Fruit fly (Drosophila melanogaster): ENCODE data around the gene Ssl1.
A peak's percentile ranks its signal among the peaks of the same experiment; 100 is the strongest.

Gene Ssl1

DNA sequence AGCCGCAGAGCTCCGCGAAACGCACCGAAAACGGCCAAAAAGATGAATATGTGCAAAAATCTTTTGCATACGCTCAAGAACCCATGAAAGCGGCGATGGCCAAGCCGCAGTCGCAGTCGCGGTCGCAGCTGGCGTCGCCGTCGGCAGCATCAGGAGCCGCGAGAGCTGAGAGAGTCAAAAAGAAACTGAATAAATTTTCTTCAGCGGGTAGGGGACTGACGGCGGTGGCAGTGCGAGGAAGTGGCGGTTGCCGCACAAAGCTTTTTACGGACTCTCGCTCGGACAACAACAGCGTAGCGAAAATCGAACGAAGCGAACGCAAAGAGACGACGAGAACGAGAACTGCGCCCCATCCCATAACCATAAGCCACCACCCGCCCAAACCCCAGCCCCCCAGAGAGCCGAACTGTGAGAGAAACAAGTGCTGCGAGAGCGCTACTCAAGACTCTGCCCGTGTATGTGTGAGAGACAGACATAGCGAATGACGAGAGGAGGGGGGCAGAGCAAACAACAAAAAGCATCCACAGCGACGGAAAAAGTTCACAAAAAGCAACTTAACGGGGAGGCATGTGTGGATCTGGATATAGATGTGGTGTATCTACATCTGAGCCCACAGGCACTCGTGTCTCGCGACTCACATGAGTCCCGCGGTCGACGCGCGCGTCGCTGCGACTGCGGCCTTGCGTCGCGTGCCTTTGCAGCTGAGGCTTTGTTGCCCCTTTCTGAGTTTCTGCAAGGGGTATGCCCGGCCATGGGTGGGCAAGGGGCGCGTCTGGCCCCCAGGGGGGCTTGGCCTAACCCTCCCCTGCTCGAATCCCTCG lies 43.5 kb upstream of the Ssl1 start, which contains the start of gene jim (continued):
- no peak for TF ChIP-seq CG3995 (GFP tag; optimal IDR thresholded peaks at IDR 0.05)
- no peak for TF ChIP-seq CG30403 (GFP tag; optimal IDR thresholded peaks at IDR 0.05)
- TF ChIP-seq dmrt99B (tag; optimal IDR thresholded peaks at IDR 0.05) = no peak
- TF ChIP-seq CG32767 (GFP tag; IDR thresholded peaks at IDR 0.05) = peak; percentile 59; the same call in 1 of the 2 replicates
- peak; percentile 13 for TF ChIP-seq CG34376 (GFP tag; optimal IDR thresholded peaks at IDR 0.05)
- no peak for TF ChIP-seq CG10321 (GFP tag; IDR thresholded peaks at IDR 0.05)
- peak; percentile 52; the same call in 1 of the 3 replicates for TF ChIP-seq Aef1 (GFP tag; IDR thresholded peaks at IDR 0.05)
- TF ChIP-seq BtbVII (GFP tag; optimal IDR thresholded peaks at IDR 0.05) = peak; percentile 25
- TF ChIP-seq CG2678 (tag; optimal IDR thresholded peaks at IDR 0.05) = no peak
- TF ChIP-seq CG12942 (GFP tag; optimal IDR thresholded peaks at IDR 0.05) = no peak
- peak; percentile 43 for TF ChIP-seq lbe (GFP tag; optimal IDR thresholded peaks at IDR 0.05)
- TF ChIP-seq CG7556 (GFP tag; optimal IDR thresholded peaks at IDR 0.05) = no peak
- no peak for TF ChIP-seq CG11504 (tag; optimal IDR thresholded peaks at IDR 0.05)
- TF ChIP-seq kah (GFP tag; optimal IDR thresholded peaks at IDR 0.05) = no peak
- no peak for TF ChIP-seq CG18262 (tag; optimal IDR thresholded peaks at IDR 0.05)
- peak; percentile 4 for TF ChIP-seq Meics (GFP tag; optimal IDR thresholded peaks at IDR 0.05)
- no peak for TF ChIP-seq TFAM (GFP tag; optimal IDR thresholded peaks at IDR 0.05)
- no peak; the same call in 2 of the 3 replicates for TF ChIP-seq Dbx (GFP tag; IDR thresholded peaks at IDR 0.05)
- TF ChIP-seq tgo (GFP tag; IDR thresholded peaks at IDR 0.05) = no peak
- no peak for TF ChIP-seq dimm (GFP tag; IDR thresholded peaks at IDR 0.05)
- no peak for TF ChIP-seq Mad (GFP tag; optimal IDR thresholded peaks at IDR 0.05)
- TF ChIP-seq CG6683 (GFP tag; optimal IDR thresholded peaks at IDR 0.05) = no peak
- no peak for TF ChIP-seq Hr78 (GFP tag; optimal IDR thresholded peaks at IDR 0.05)
- peak; percentile 18 for TF ChIP-seq ftz-f1 (GFP tag; optimal IDR thresholded peaks at IDR 0.05)
- peak; percentile 95 for TF ChIP-seq rib (GFP tag; IDR thresholded peaks at IDR 0.05)
- no peak for TF ChIP-seq Asciz (GFP tag; optimal IDR thresholded peaks at IDR 0.05)
- TF ChIP-seq dmrt11E (tag; optimal IDR thresholded peaks at IDR 0.05) = no peak
- no peak for TF ChIP-seq gem (tag; optimal IDR thresholded peaks at IDR 0.05)
- no peak for TF ChIP-seq Awh (GFP tag; IDR thresholded peaks at IDR 0.05)
- no peak for TF ChIP-seq CG8765 (GFP tag; IDR thresholded peaks at IDR 0.05)
- no peak for TF ChIP-seq Dref (GFP tag; IDR thresholded peaks at IDR 0.05)
- TF ChIP-seq CG11247 (GFP tag; IDR thresholded peaks at IDR 0.05) = no peak; the same call in 1 of the 2 replicates
- TF ChIP-seq zen2 (GFP tag; IDR thresholded peaks at IDR 0.05; ENCODE audit: partially characterized antibody) = no peak
- TF ChIP-seq Dip3 (GFP tag; optimal IDR thresholded peaks at IDR 0.05) = no peak
- TF ChIP-seq unc-4 (GFP tag; IDR thresholded peaks at IDR 0.05; ENCODE audit: partially characterized antibody) = no peak; the same call in 1 of the 2 replicates
- peak; percentile 68 for TF ChIP-seq Fer1 (GFP tag; optimal IDR thresholded peaks at IDR 0.05)
- TF ChIP-seq Ssrp (tag; optimal IDR thresholded peaks at IDR 0.05) = no peak
- no peak for TF ChIP-seq E2f1 (GFP tag; IDR thresholded peaks at IDR 0.05)
- no peak for TF ChIP-seq CHES-1-like (GFP tag; optimal IDR thresholded peaks at IDR 0.05)
- no peak for TF ChIP-seq grn (GFP tag; optimal IDR thresholded peaks at IDR 0.05)
- TF ChIP-seq CG12659 (GFP tag; optimal IDR thresholded peaks at IDR 0.05) = no peak
- TF ChIP-seq slou (GFP tag; optimal IDR thresholded peaks at IDR 0.05) = no peak
- TF ChIP-seq hkb (optimal IDR thresholded peaks at IDR 0.05) = no peak
- no peak for TF ChIP-seq hkb (GFP tag; IDR thresholded peaks at IDR 0.05)
- no peak for TF ChIP-seq Vsx1 (GFP tag; optimal IDR thresholded peaks at IDR 0.05)
- no peak for TF ChIP-seq Hsf (GFP tag; optimal IDR thresholded peaks at IDR 0.05)
- TF ChIP-seq CG15514 (GFP tag; optimal IDR thresholded peaks at IDR 0.05) = peak; percentile 25
- no peak for TF ChIP-seq CG1647 (GFP tag; optimal IDR thresholded peaks at IDR 0.05)
- TF ChIP-seq jing (GFP tag; optimal IDR thresholded peaks at IDR 0.05) = no peak
- TF ChIP-seq z (GFP tag; IDR thresholded peaks at IDR 0.05) = 0 out of 3 replicates have a peak, but pooled peaks have one; percentile 12
